Fruit fly (Drosophila melanogaster) whole organism, pupa: Measurements from ENCODE around the gene mTTF.

Experiments used
- CG4496 ChIP-seq: fragments of 200-800 bp; sonication (Bioruptor generic); IDR thresholded peaks from 3 replicates; pipeline ENCODE4 v1.3.6; 2022; ENCODE audit warnings: missing biosample characterization, missing genetic modification characterization
- D1 ChIP-seq: fragments of 200-800 bp; sonication (Bioruptor generic); optimal IDR thresholded peaks from 2 replicates; lab custom pipeline; 2018; ENCODE audit warnings: missing biosample characterization, mild to moderate bottlenecking, missing genetic modification characterization, moderate library complexity
- EcR ChIP-seq: fragments of 200-800 bp; sonication (Bioruptor generic); optimal IDR thresholded peaks from 3 replicates; lab custom pipeline; 2019; ENCODE audit warnings: missing biosample characterization, missing genetic modification characterization, mild to moderate bottlenecking, moderate library complexity, missing genetic modification reagents
- Snoo ChIP-seq: fragments of 200-800 bp; sonication (Bioruptor generic); optimal IDR thresholded peaks from 3 replicates; lab custom pipeline; 2017; ENCODE audit warnings: missing biosample characterization, mild to moderate bottlenecking, missing genetic modification characterization, inconsistent platforms

DNA sequence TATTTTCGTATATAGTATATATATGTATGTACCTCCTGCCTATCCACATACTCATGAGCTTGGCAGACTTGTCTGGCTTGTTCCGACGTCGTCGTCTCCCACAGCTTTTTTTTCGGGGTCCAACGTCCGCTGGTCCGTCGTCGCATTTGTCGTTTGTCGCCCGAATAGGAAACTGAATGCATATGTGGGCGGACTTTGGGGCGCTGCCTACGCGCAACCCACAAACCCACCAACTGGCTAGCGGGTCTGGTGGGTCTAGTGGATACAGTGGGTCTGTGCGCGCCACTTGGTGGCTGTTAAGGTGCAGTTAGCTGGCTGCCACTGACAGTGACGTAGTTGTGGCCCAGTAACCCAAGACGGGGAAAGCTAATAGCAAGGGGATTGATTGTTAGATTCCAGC is 29.6 kb downstream of the mTTF start:
- TF ChIP-seq D1 (tag; lab: Kevin White, UChicago): no peak
- no peak for TF ChIP-seq EcR (GFP tag; lab: Kevin White, UChicago)
- TF ChIP-seq Snoo (tag; lab: Kevin White, UChicago): no peak
- no peak for TF ChIP-seq CG4496 (GFP tag; lab: Robert Waterston, UW)
